Fruit fly (Drosophila melanogaster): ENCODE data around the gene CG8840.

DNA sequence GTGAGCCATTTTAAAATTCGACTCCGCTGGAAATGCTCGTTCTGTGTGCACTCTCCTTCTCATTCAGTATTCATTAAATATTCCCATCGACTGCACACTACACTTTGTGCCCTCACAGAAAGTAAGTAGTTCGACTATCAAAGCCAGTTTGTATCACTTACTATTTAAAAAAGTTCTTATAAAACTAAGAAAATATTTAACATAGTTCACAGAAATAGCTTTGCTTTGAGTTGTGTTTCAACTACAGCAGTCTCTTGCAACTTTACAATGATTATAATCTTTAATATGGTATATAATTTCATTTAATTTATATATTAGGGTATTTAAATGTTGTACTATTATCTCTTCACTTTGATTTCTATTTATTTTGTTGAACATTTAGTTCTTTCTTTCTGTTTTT lies 29.1 kb downstream of the CG8840 start:
- no peak for TF ChIP-seq CG13624 (GFP tag; optimal IDR thresholded peaks at IDR 0.05)
- no peak for TF ChIP-seq caup (GFP tag; optimal IDR thresholded peaks at IDR 0.05; ENCODE audit: severe bottlenecking)
- no peak for TF ChIP-seq Optix (GFP tag; IDR thresholded peaks at IDR 0.05)
- no peak for TF ChIP-seq pan (optimal IDR thresholded peaks at IDR 0.05)
- no peak for TF ChIP-seq pan (GFP tag; optimal IDR thresholded peaks at IDR 0.05 in 1 of 2, IDR thresholded peaks at IDR 0.05 in 1 of 2)
- TF ChIP-seq CG16863 (GFP tag; optimal IDR thresholded peaks at IDR 0.05), result no peak
- TF ChIP-seq CG2202 (tag; optimal IDR thresholded peaks at IDR 0.05), result no peak
- no peak for TF ChIP-seq maf-S (GFP tag; optimal IDR thresholded peaks at IDR 0.05)
- no peak for TF ChIP-seq org-1 (GFP tag; optimal IDR thresholded peaks at IDR 0.05)
- TF ChIP-seq fd3F (GFP tag; optimal IDR thresholded peaks at IDR 0.05), result no peak
- no peak for TF ChIP-seq dm (GFP tag; optimal IDR thresholded peaks at IDR 0.05)
- TF ChIP-seq cwo (GFP tag; optimal IDR thresholded peaks at IDR 0.05), result no peak
- TF ChIP-seq CG3847 (GFP tag; IDR thresholded peaks at IDR 0.05), result no peak
- TF ChIP-seq CG1233 (GFP tag; optimal IDR thresholded peaks at IDR 0.05), result no peak

Measured in whole organism, embryonic.